Fruit fly (Drosophila melanogaster) whole organism, embryonic: ENCODE measurements around the gene CG8907.
A peak's percentile ranks its signal among the peaks of the same experiment; 100 is the strongest.

Experiments
- Asciz ChIP-seq: fragments of 200-800 bp; sonication (Bioruptor generic); optimal IDR thresholded peaks from 2 replicates; lab custom pipeline; 2017; ENCODE audit warnings: missing biosample characterization, mild to moderate bottlenecking, missing genetic modification characterization, missing genetic modification reagents
- Awh ChIP-seq: fragments of 200-800 bp; sonication (Bioruptor generic); IDR thresholded peaks from 2 replicates; pipeline ENCODE4, ENCODE4 v1.3.6; 2022; ENCODE audit warnings: missing biosample characterization, missing genetic modification characterization
- B-H2 ChIP-seq: fragments of 200-800 bp; sonication (Bioruptor generic); optimal IDR thresholded peaks from 2 replicates; lab custom pipeline; 2018; ENCODE audit warnings: missing biosample characterization, mild to moderate bottlenecking, missing genetic modification characterization
- CG10543 ChIP-seq: fragments of 200-800 bp; sonication (Bioruptor generic); optimal IDR thresholded peaks from 3 replicates; lab custom pipeline; 2017; ENCODE audit warnings: missing biosample characterization, mild to moderate bottlenecking, missing genetic modification characterization, moderate library complexity
- CG12071 ChIP-seq: fragments of 200-800 bp; sonication (Bioruptor generic); optimal IDR thresholded peaks from 3 replicates; lab custom pipeline; 2018; ENCODE audit warnings: missing biosample characterization, mild to moderate bottlenecking, missing genetic modification characterization
- CG12391 ChIP-seq: fragments of 200-800 bp; sonication (Bioruptor generic); optimal IDR thresholded peaks from 3 replicates; lab custom pipeline; 2018; ENCODE audit warnings: missing biosample characterization, mild to moderate bottlenecking, missing genetic modification characterization, moderate library complexity
- CG12769 ChIP-seq: fragments of 200-800 bp; sonication (Bioruptor generic); optimal IDR thresholded peaks from 2 replicates; lab custom pipeline; 2019; ENCODE audit warnings: missing biosample characterization, mild to moderate bottlenecking, missing genetic modification characterization, moderate library complexity
- CG13894 ChIP-seq: fragments of 200-800 bp; sonication (Bioruptor generic); optimal IDR thresholded peaks from 3 replicates; lab custom pipeline; 2018; ENCODE audit warnings: missing biosample characterization, mild to moderate bottlenecking, missing genetic modification characterization, moderate library complexity
- CG14667 ChIP-seq: fragments of 200-800 bp; sonication (Bioruptor generic); IDR thresholded peaks from 2 replicates; pipeline ENCODE4 v1.3.6; 2022; ENCODE audit warnings: missing biosample characterization, missing genetic modification characterization
- CG1602 ChIP-seq: fragments of 200-800 bp; sonication (Bioruptor generic); optimal IDR thresholded peaks from 3 replicates; lab custom pipeline; 2016; ENCODE audit warnings: missing biosample characterization, missing genetic modification characterization
- CG17361 ChIP-seq: fragments of 200-800 bp; sonication (Bioruptor generic); IDR thresholded peaks from 3 replicates; pipeline ENCODE4 v1.3.6; 2022; ENCODE audit warnings: missing biosample characterization, missing genetic modification characterization
- CG18599 ChIP-seq: fragments of 200-800 bp; sonication (Bioruptor generic); optimal IDR thresholded peaks from 3 replicates; lab custom pipeline; 2017; ENCODE audit warnings: missing biosample characterization, missing genetic modification characterization, mild to moderate bottlenecking, moderate library complexity, missing genetic modification reagents
- CG2199 ChIP-seq: fragments of 200-800 bp; sonication (Bioruptor generic); IDR thresholded peaks from 3 replicates; pipeline ENCODE4 v1.3.6; 2022; ENCODE audit warnings: missing biosample characterization, missing genetic modification characterization
- CG32532 ChIP-seq: fragments of 200-800 bp; sonication (Bioruptor generic); IDR thresholded peaks from 2 replicates; pipeline ENCODE4 v1.3.6; 2022; ENCODE audit warnings: missing biosample characterization, missing genetic modification characterization
- CG3407 ChIP-seq: fragments of 200-800 bp; sonication (Bioruptor generic); optimal IDR thresholded peaks from 2 replicates; lab custom pipeline; 2018; ENCODE audit warnings: missing biosample characterization, mild to moderate bottlenecking, missing genetic modification characterization
- CG6654 ChIP-seq: fragments of 200-800 bp; sonication (Bioruptor generic); optimal IDR thresholded peaks from 2 replicates; lab custom pipeline; 2017; ENCODE audit warnings: missing biosample characterization, mild to moderate bottlenecking, missing genetic modification characterization
- CG7963 ChIP-seq: fragments of 200-800 bp; sonication (Bioruptor generic); IDR thresholded peaks from 3 replicates; pipeline ENCODE4 v1.3.6; 2022; ENCODE audit warnings: missing biosample characterization, missing genetic modification characterization; ENCODE audit not compliant: partially characterized antibody
- CG7987 ChIP-seq: fragments of 200-800 bp; sonication (Bioruptor generic); optimal IDR thresholded peaks from 2 replicates; lab custom pipeline; 2018; ENCODE audit warnings: missing biosample characterization, mild to moderate bottlenecking, missing genetic modification characterization, moderate library complexity
- CG8281 ChIP-seq: fragments of 200-800 bp; sonication (Bioruptor generic); optimal IDR thresholded peaks from 2 replicates; lab custom pipeline; 2018; ENCODE audit warnings: missing biosample characterization, mild to moderate bottlenecking, missing genetic modification characterization, moderate library complexity
- CG8290 ChIP-seq, 3 experiments: fragments of 200-800 bp; sonication (Bioruptor generic); optimal IDR thresholded peaks; 2 replicates each; lab custom pipeline; 2016 to 2019; ENCODE audit warnings: missing biosample characterization in 3 of 3, missing genetic modification characterization in 3 of 3, mild to moderate bottlenecking in 2 of 3, moderate library complexity in 1 of 3
- HLH3B ChIP-seq: fragments of 200-800 bp; sonication (Bioruptor generic); IDR thresholded peaks from 2 replicates; pipeline ENCODE4 v1.3.6; 2022; ENCODE audit warnings: missing biosample characterization, missing genetic modification characterization
- HmgZ ChIP-seq: fragments of 200-800 bp; sonication (Bioruptor generic); optimal IDR thresholded peaks from 2 replicates; lab custom pipeline; 2018; ENCODE audit warnings: missing biosample characterization, mild to moderate bottlenecking, missing genetic modification characterization
- Hmr ChIP-seq: fragments of 200-800 bp; sonication (Bioruptor generic); optimal IDR thresholded peaks from 3 replicates; lab custom pipeline; 2017; ENCODE audit warnings: mild to moderate bottlenecking, missing biosample characterization, missing genetic modification reagents, missing genetic modification characterization
- Med ChIP-seq: fragments of 200-800 bp; sonication (Bioruptor generic); peaks from one replicate; lab custom pipeline; 2016; ENCODE audit warnings: missing biosample characterization, missing genetic modification characterization, mild to moderate bottlenecking, inconsistent platforms, moderate library complexity
- NC2α ChIP-seq: fragments of 200-800 bp; sonication (Bioruptor generic); optimal IDR thresholded peaks from 2 replicates; lab custom pipeline; 2016; ENCODE audit warnings: missing biosample characterization, missing genetic modification characterization
- Trl ChIP-seq, 3 experiments: fragments of >200 bp in 2 of 3; fragments of 200-800 bp in 1 of 3; sonication (Bioruptor generic) in 1 of 3; optimal IDR thresholded peaks; 2 replicates in 1 of 3; 3 replicates in 2 of 3; lab custom pipeline; 2016 to 2017; ENCODE audit warnings: missing biosample characterization in 1 of 3, missing genetic modification characterization in 1 of 3
- abd-A ChIP-seq: fragments of 200-800 bp; sonication (Bioruptor generic); optimal IDR thresholded peaks from 3 replicates; lab custom pipeline; 2019; ENCODE audit warnings: missing biosample characterization, mild to moderate bottlenecking, missing genetic modification characterization, moderate library complexity
- amos ChIP-seq: fragments of 200-800 bp; sonication (Bioruptor generic); IDR thresholded peaks from 2 replicates; pipeline ENCODE4 v1.3.6; 2022; ENCODE audit warnings: missing biosample characterization, missing genetic modification characterization; ENCODE audit not compliant: partially characterized antibody
- crol ChIP-seq: fragments of 200-800 bp; sonication (Bioruptor generic); IDR thresholded peaks from 2 replicates; pipeline ENCODE4 v1.3.6; 2022; ENCODE audit warnings: missing biosample characterization, missing genetic modification characterization
- danr ChIP-seq: fragments of 200-800 bp; sonication (Bioruptor generic); IDR thresholded peaks from 2 replicates; pipeline ENCODE4 v1.3.6; 2022; ENCODE audit warnings: missing biosample characterization, missing genetic modification characterization
- fd96Cb ChIP-seq: fragments of 200-800 bp; sonication (Bioruptor generic); optimal IDR thresholded peaks from 2 replicates; lab custom pipeline; 2018; ENCODE audit warnings: missing biosample characterization, mild to moderate bottlenecking, missing genetic modification characterization, moderate library complexity
- gem ChIP-seq: fragments of 200-800 bp; sonication (Bioruptor generic); optimal IDR thresholded peaks from 2 replicates; lab custom pipeline; 2019; ENCODE audit warnings: missing biosample characterization, mild to moderate bottlenecking, missing genetic modification characterization, moderate library complexity
- grn ChIP-seq: fragments of 200-800 bp; sonication (Bioruptor generic); optimal IDR thresholded peaks from 3 replicates; lab custom pipeline; 2017; ENCODE audit warnings: missing biosample characterization, missing genetic modification characterization
- hbn ChIP-seq: fragments of 200-800 bp; sonication (Bioruptor generic); IDR thresholded peaks from 2 replicates; pipeline ENCODE4 v1.3.6; 2022; ENCODE audit warnings: missing biosample characterization, missing genetic modification characterization; ENCODE audit not compliant: partially characterized antibody
- knrl ChIP-seq: fragments of 200-800 bp; sonication (Bioruptor generic); IDR thresholded peaks from 3 replicates; pipeline ENCODE4 v1.3.6; 2022; ENCODE audit warnings: missing biosample characterization, missing genetic modification characterization; ENCODE audit not compliant: partially characterized antibody
- lab ChIP-seq: fragments of 200-800 bp; sonication (Bioruptor generic); optimal IDR thresholded peaks from 3 replicates; lab custom pipeline; 2017; ENCODE audit warnings: missing biosample characterization, missing genetic modification characterization, mild to moderate bottlenecking, moderate library complexity, missing genetic modification reagents
- lmd ChIP-seq: fragments of 200-800 bp; sonication (Bioruptor generic); IDR thresholded peaks from 2 replicates; pipeline ENCODE4 v1.3.6; 2022; ENCODE audit warnings: missing biosample characterization, missing genetic modification characterization
- lov ChIP-seq, 2 experiments: fragments of 200-800 bp in 1 of 2; fragments of >200 bp in 1 of 2; sonication (Bioruptor generic) in 1 of 2; IDR thresholded peaks in 1 of 2; optimal IDR thresholded peaks in 1 of 2; 2 replicates in 1 of 2; 3 replicates in 1 of 2; pipeline versions ENCODE4 v1.3.6 to Lab custom; 2017 to 2022; ENCODE audit warnings: missing biosample characterization in 1 of 2, missing genetic modification characterization in 1 of 2
- mirr ChIP-seq: fragments of 200-800 bp; sonication (Bioruptor generic); optimal IDR thresholded peaks from 3 replicates; lab custom pipeline; 2018; ENCODE audit warnings: missing biosample characterization, mild to moderate bottlenecking, missing genetic modification characterization
- nmo ChIP-seq: fragments of 200-800 bp; sonication (Bioruptor generic); optimal IDR thresholded peaks from 2 replicates; lab custom pipeline; 2018; ENCODE audit warnings: missing biosample characterization, mild to moderate bottlenecking, missing genetic modification characterization, moderate library complexity
- nom ChIP-seq: fragments of 200-800 bp; sonication (Bioruptor generic); optimal IDR thresholded peaks from 2 replicates; lab custom pipeline; 2017; ENCODE audit warnings: missing biosample characterization, missing genetic modification characterization, mild to moderate bottlenecking, moderate library complexity, missing genetic modification reagents
- oc ChIP-seq: fragments of 200-800 bp; sonication (Bioruptor generic); optimal IDR thresholded peaks from 2 replicates; lab custom pipeline; 2018; ENCODE audit warnings: missing biosample characterization, mild to moderate bottlenecking, missing genetic modification characterization, moderate library complexity
- pfk ChIP-seq: fragments of 200-800 bp; sonication (Bioruptor generic); optimal IDR thresholded peaks from 2 replicates; lab custom pipeline; 2018; ENCODE audit warnings: missing biosample characterization, mild to moderate bottlenecking, missing genetic modification characterization, moderate library complexity
- sd ChIP-seq: fragments of 200-800 bp; sonication (Bioruptor generic); optimal IDR thresholded peaks from 3 replicates; lab custom pipeline; 2018; ENCODE audit warnings: missing biosample characterization, mild to moderate bottlenecking, missing genetic modification characterization, moderate library complexity
- sens ChIP-seq: fragments of 200-800 bp; sonication (Bioruptor generic); peaks from one replicate; lab custom pipeline; 2016; ENCODE audit warnings: missing biosample characterization, missing genetic modification characterization
- seq ChIP-seq: fragments of 200-800 bp; sonication (Bioruptor generic); IDR thresholded peaks from 2 replicates; pipeline ENCODE4 v1.3.6; 2022; ENCODE audit warnings: missing biosample characterization, missing genetic modification characterization

CG8907 gene

dm6 chr3R:16987220-16987923, 20.7 kb upstream of the CG8907 start, which contains the start of gene CG18622 (continued):
- no peak for TF ChIP-seq CG6654 (GFP tag; lab: Kevin White, UChicago)
- peak; percentile 56 to 74 for TF ChIP-seq Trl (optimal IDR thresholded peaks at IDR 0.05; lab: Kevin White, UChicago)
- no peak for TF ChIP-seq Trl (GFP tag; optimal IDR thresholded peaks at IDR 0.05; lab: Kevin White, UChicago)
- peak; percentile 75 for TF ChIP-seq mirr
- peak; percentile 32; the same call in 1 of the 2 replicates for TF ChIP-seq lmd
- TF ChIP-seq gem: peak; percentile 46
- 0 out of 2 replicates have a peak, but pooled peaks have one; percentile 43 for TF ChIP-seq Awh (GFP tag; lab: Robert Waterston, UW)
- no peak for TF ChIP-seq lov (optimal IDR thresholded peaks at IDR 0.05; lab: Kevin White, UChicago)
- TF ChIP-seq lov (GFP tag; IDR thresholded peaks at IDR 0.05; lab: Robert Waterston, UW): no peak
- TF ChIP-seq CG2199 (GFP tag; lab: Robert Waterston, UW): peak; percentile 11; the same call in 1 of the 3 replicates
- no peak for TF ChIP-seq hbn (GFP tag; lab: Robert Waterston, UW)
- peak; percentile 96 for TF ChIP-seq CG10543
- TF ChIP-seq knrl (GFP tag; lab: Robert Waterston, UW): no peak
- TF ChIP-seq fd96Cb: peak; percentile 6
- 0 out of 3 replicates have a peak, but pooled peaks have one; percentile 34 for TF ChIP-seq CG7963 (GFP tag; lab: Robert Waterston, UW)
- no peak for TF ChIP-seq CG12071 (GFP tag; lab: Kevin White, UChicago)
- 0 out of 2 replicates have a peak, but pooled peaks have one; percentile 8 for TF ChIP-seq seq
- TF ChIP-seq CG8290 (GFP tag; optimal IDR thresholded peaks at IDR 0.05; lab: Kevin White, UChicago): no peak
- TF ChIP-seq CG8290 (tag; optimal IDR thresholded peaks at IDR 0.05; lab: Kevin White, UChicago): peak in 1 of 2 experiments; percentile 49
- TF ChIP-seq B-H2: peak; percentile 19
- TF ChIP-seq abd-A: peak; percentile 66
- TF ChIP-seq nmo (GFP tag; lab: Kevin White, UChicago): peak; percentile 12
- TF ChIP-seq nom (GFP tag; lab: Kevin White, UChicago): peak; percentile 15
- peak; percentile 26 for TF ChIP-seq CG7987 (GFP tag; lab: Kevin White, UChicago)
- no peak for TF ChIP-seq danr (GFP tag; lab: Robert Waterston, UW)
- peak; percentile 8; the same call in 2 of the 3 replicates for TF ChIP-seq CG17361 (GFP tag; lab: Robert Waterston, UW)
- TF ChIP-seq CG12769: peak; percentile 54
- peak; percentile 62 for TF ChIP-seq crol (GFP tag; lab: Robert Waterston, UW)
- TF ChIP-seq sens: no peak
- TF ChIP-seq CG3407: peak; percentile 4
- TF ChIP-seq CG32532 (GFP tag; lab: Robert Waterston, UW): peak; percentile 29
- no peak for TF ChIP-seq CG14667 (GFP tag; lab: Robert Waterston, UW)
- TF ChIP-seq CG12391 (tag; lab: Kevin White, UChicago): no peak
- TF ChIP-seq Asciz (GFP tag; lab: Kevin White, UChicago): peak; percentile 19
- peak; percentile 61 for TF ChIP-seq sd
- TF ChIP-seq CG18599 (GFP tag; lab: Kevin White, UChicago): peak; percentile 28
- TF ChIP-seq oc (tag; lab: Kevin White, UChicago): peak; percentile 34
- peak; percentile 51; the same call in 1 of the 2 replicates for TF ChIP-seq amos
- TF ChIP-seq pfk (GFP tag; lab: Kevin White, UChicago): peak; percentile 12
- TF ChIP-seq HmgZ: peak; percentile 30
- peak; percentile 52; the same call in 1 of the 2 replicates for TF ChIP-seq HLH3B (GFP tag; lab: Robert Waterston, UW)
- TF ChIP-seq CG8281 (tag; lab: Kevin White, UChicago): no peak
- TF ChIP-seq CG1602 (GFP tag; lab: Kevin White, UChicago): no peak
- TF ChIP-seq Hmr: no peak
- TF ChIP-seq lab (GFP tag; lab: Kevin White, UChicago): peak; percentile 26
- peak; percentile 2 for TF ChIP-seq grn (GFP tag; lab: Kevin White, UChicago)
- TF ChIP-seq CG13894 (tag; lab: Kevin White, UChicago): peak; percentile 95
- peak; percentile 76 for TF ChIP-seq Med (GFP tag; lab: Kevin White, UChicago)
- no peak for TF ChIP-seq NC2α (GFP tag; lab: Kevin White, UChicago)
